Fruit fly (Drosophila melanogaster) whole organism, prepupa: ENCODE measurements around the gene CG4101.
A peak's percentile ranks its signal among the peaks of the same experiment; 100 is the strongest.

Source experiments
- Blimp-1 ChIP-seq: fragments of 200-800 bp; sonication (Bioruptor generic); optimal IDR thresholded peaks from 3 replicates; lab custom pipeline; 2017; ENCODE audit warnings: missing biosample characterization, missing genetic modification characterization, mild to moderate bottlenecking, moderate library complexity, missing genetic modification reagents
- CG1621 ChIP-seq: fragments of 200-800 bp; sonication (Bioruptor generic); optimal IDR thresholded peaks from 3 replicates; lab custom pipeline; 2018; ENCODE audit warnings: missing biosample characterization, mild to moderate bottlenecking, missing genetic modification characterization
- CG3032 ChIP-seq: fragments of 200-800 bp; optimal IDR thresholded peaks from 2 replicates; lab custom pipeline; 2019; ENCODE audit warnings: missing biosample characterization, mild to moderate bottlenecking, missing genetic modification characterization, moderate library complexity
- CG6854 ChIP-seq: fragments of 200-800 bp; sonication (Bioruptor generic); optimal IDR thresholded peaks from 2 replicates; lab custom pipeline; 2017; ENCODE audit warnings: missing biosample characterization, mild to moderate bottlenecking, missing genetic modification characterization
- Ets96B ChIP-seq: fragments of 200-800 bp; optimal IDR thresholded peaks from 2 replicates; lab custom pipeline; 2019; ENCODE audit warnings: missing biosample characterization, mild to moderate bottlenecking, missing genetic modification characterization, moderate library complexity
- cyc ChIP-seq: fragments of 200-800 bp; sonication (Bioruptor generic); optimal IDR thresholded peaks from 3 replicates; lab custom pipeline; 2016; ENCODE audit warnings: missing biosample characterization, missing genetic modification characterization
- pdm3 ChIP-seq: fragments of 200-800 bp; sonication (Bioruptor generic); optimal IDR thresholded peaks from 3 replicates; lab custom pipeline; 2016; ENCODE audit warnings: missing biosample characterization, missing genetic modification characterization
- spab ChIP-seq: fragments of 200-800 bp; sonication (Bioruptor generic); optimal IDR thresholded peaks from 2 replicates; lab custom pipeline; 2017; ENCODE audit warnings: missing biosample characterization, mild to moderate bottlenecking, missing genetic modification characterization, missing genetic modification reagents
- svp ChIP-seq: fragments of 200-800 bp; sonication (Bioruptor generic); peaks from one replicate; lab custom pipeline; 2016; ENCODE audit warnings: missing biosample characterization, missing genetic modification characterization

DNA sequence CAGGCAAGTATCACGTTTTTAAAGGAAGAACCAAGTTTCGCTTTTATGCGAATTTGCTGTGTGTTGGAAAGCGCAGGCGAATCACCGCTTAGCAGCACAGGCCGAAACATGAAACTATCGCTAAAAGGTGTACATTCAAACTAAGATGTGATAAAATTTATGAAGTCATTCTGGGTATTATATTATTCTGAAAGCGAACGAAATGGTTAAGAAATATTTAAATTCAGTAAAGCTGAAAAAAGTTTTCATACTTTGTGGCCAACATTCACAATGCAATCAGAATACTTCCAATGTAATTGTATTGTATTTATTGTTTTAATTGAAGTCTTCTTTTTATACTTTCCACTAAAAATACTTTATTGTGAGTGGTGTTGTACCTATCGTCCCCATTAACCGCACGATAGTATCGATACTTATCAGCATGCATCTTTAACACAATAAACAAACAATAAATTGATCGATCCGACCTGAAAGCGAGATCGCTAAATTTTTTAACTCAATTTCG lies 31.0 kb upstream of the CG4101 start, which contains the start of gene Smn:
- peak; percentile 50 for TF ChIP-seq CG3032 (tag; lab: Kevin White, UChicago)
- peak; percentile 71 for TF ChIP-seq cyc (GFP tag; lab: Kevin White, UChicago)
- TF ChIP-seq spab: no peak
- no peak for TF ChIP-seq CG1621
- no peak for TF ChIP-seq svp (GFP tag; lab: Kevin White, UChicago)
- TF ChIP-seq Blimp-1 (GFP tag; lab: Kevin White, UChicago): peak; percentile 36
- peak; percentile 72 for TF ChIP-seq pdm3 (GFP tag; lab: Kevin White, UChicago)
- TF ChIP-seq Ets96B: peak; percentile 40
- no peak for TF ChIP-seq CG6854 (GFP tag; lab: Kevin White, UChicago)
